Worm (Caenorhabditis elegans) whole organism, L1 larva: ENCODE data around the gene sek-3.

ENCODE experiments used
- C04F5.9 ChIP-seq: sonication (generic microtip); optimal IDR thresholded peaks from 2 replicates; lab custom pipeline; 2016; ENCODE audit warnings: missing genetic modification characterization, missing compliant biosample characterization
- F16B12.6 ChIP-seq: fragments of 150-350 bp; optimal IDR thresholded peaks from 2 replicates; lab custom pipeline; 2014; ENCODE audit warnings: missing biosample characterization, missing genetic modification characterization
- Y116A8C.19 ChIP-seq: sonication (generic microtip); optimal IDR thresholded peaks from 2 replicates; lab custom pipeline; 2016; ENCODE audit warnings: missing compliant biosample characterization, missing genetic modification characterization, borderline replicate concordance
- alr-1 ChIP-seq: fragments of 200-800 bp; sonication (Bioruptor generic); optimal IDR thresholded peaks from 2 replicates; lab custom pipeline; 2018; ENCODE audit warnings: borderline replicate concordance, mild to moderate bottlenecking, missing genetic modification characterization, missing compliant biosample characterization
- aly-2 ChIP-seq: fragments of 150-350 bp; optimal IDR thresholded peaks from 2 replicates; lab custom pipeline; 2014; ENCODE audit warnings: missing biosample characterization, missing genetic modification characterization
- ama-1 ChIP-seq: fragments of 150-350 bp; optimal IDR thresholded peaks from 2 replicates; lab custom pipeline; 2014
- blmp-1 ChIP-seq: fragments of 150-350 bp; optimal IDR thresholded peaks from 2 replicates; lab custom pipeline; 2014; ENCODE audit warnings: missing biosample characterization, missing genetic modification characterization
- ceh-63 ChIP-seq: fragments of 200-800 bp; sonication (Bioruptor generic); optimal IDR thresholded peaks from 2 replicates; lab custom pipeline; 2018; ENCODE audit warnings: mild to moderate bottlenecking, missing genetic modification characterization, missing compliant biosample characterization
- ceh-8 ChIP-seq: fragments of 200-800 bp; sonication (Bioruptor generic); optimal IDR thresholded peaks from 2 replicates; lab custom pipeline; 2018; ENCODE audit warnings: mild to moderate bottlenecking, missing genetic modification characterization, moderate library complexity, missing compliant biosample characterization
- ceh-82 ChIP-seq, 3 experiments: fragments of 150-350 bp in 1 of 3; sonication (generic microtip) in 2 of 3; optimal IDR thresholded peaks; 2 replicates each; lab custom pipeline; 2014 to 2017; ENCODE audit warnings: missing biosample characterization in 3 of 3, missing genetic modification characterization in 3 of 3
- ceh-90 ChIP-seq: sonication (generic microtip); optimal IDR thresholded peaks from 2 replicates; lab custom pipeline; 2016; ENCODE audit warnings: missing genetic modification characterization, missing compliant biosample characterization
- ces-1 ChIP-seq: fragments of 150-350 bp; optimal IDR thresholded peaks from 2 replicates; lab custom pipeline; 2014; ENCODE audit warnings: missing biosample characterization, missing genetic modification reagents, missing genetic modification characterization
- dsc-1 ChIP-seq: sonication (generic microtip); optimal IDR thresholded peaks from 2 replicates; lab custom pipeline; 2016; ENCODE audit warnings: mild to moderate bottlenecking, missing genetic modification characterization, missing compliant biosample characterization
- elt-2 ChIP-seq: sonication (generic microtip); optimal IDR thresholded peaks from 2 replicates; lab custom pipeline; 2016; ENCODE audit warnings: missing genetic modification characterization, mild to moderate bottlenecking, inconsistent platforms, missing compliant biosample characterization, missing genetic modification reagents
- elt-3 ChIP-seq, 6 experiments: fragments of 150-350 bp in 1 of 6; sonication (generic microtip); optimal IDR thresholded peaks; 2 replicates each; lab custom pipeline; 2017 to 2018; ENCODE audit warnings: missing biosample characterization in 6 of 6, missing genetic modification characterization in 6 of 6, inconsistent platforms in 1 of 6
- hlh-4 ChIP-seq: sonication (generic microtip); optimal IDR thresholded peaks from 2 replicates; lab custom pipeline; 2016; ENCODE audit warnings: mild to moderate bottlenecking, missing genetic modification characterization, missing compliant biosample characterization
- irx-1 ChIP-seq: sonication (generic microtip); optimal IDR thresholded peaks from 2 replicates; lab custom pipeline; 2016; ENCODE audit warnings: missing genetic modification characterization, missing compliant biosample characterization
- lin-13 ChIP-seq: fragments of 150-350 bp; optimal IDR thresholded peaks from 2 replicates; lab custom pipeline; 2014; ENCODE audit warnings: missing biosample characterization, missing genetic modification reagents, missing genetic modification characterization
- lin-15B ChIP-seq: fragments of 150-350 bp; sonication (generic microtip); optimal IDR thresholded peaks from 3 replicates; lab custom pipeline; 2014; ENCODE audit warnings: missing biosample characterization, missing genetic modification characterization
- lin-35 ChIP-seq, 2 experiments: fragments of 150-350 bp; optimal IDR thresholded peaks; 2 replicates each; lab custom pipeline; 2014; ENCODE audit warnings: missing biosample characterization in 2 of 2, missing genetic modification characterization in 2 of 2, missing genetic modification reagents in 2 of 2
- lin-39 ChIP-seq: fragments of 150-350 bp; optimal IDR thresholded peaks from 2 replicates; lab custom pipeline; 2014; ENCODE audit warnings: missing biosample characterization, missing genetic modification reagents, missing genetic modification characterization
- lir-3 ChIP-seq: sonication (generic microtip); optimal IDR thresholded peaks from 2 replicates; lab custom pipeline; 2016; ENCODE audit warnings: mild to moderate bottlenecking, missing genetic modification characterization, moderate library complexity, missing compliant biosample characterization; ENCODE audit not compliant: poor library complexity
- lsy-2 ChIP-seq, 2 experiments: fragments of 150-350 bp; optimal IDR thresholded peaks; 2 replicates each; lab custom pipeline; 2014; ENCODE audit warnings: missing biosample characterization in 2 of 2, missing genetic modification characterization in 2 of 2
- mab-9 ChIP-seq: fragments of 200-800 bp; sonication (Bioruptor generic); IDR thresholded peaks from 2 replicates; pipeline ENCODE4 v1.3.6; 2022; ENCODE audit warnings: missing genetic modification reagents, missing genetic modification characterization, missing compliant biosample characterization
- mep-1 ChIP-seq: fragments of 150-350 bp; optimal IDR thresholded peaks from 2 replicates; lab custom pipeline; 2014; ENCODE audit warnings: missing biosample characterization, missing genetic modification characterization
- nhr-12 ChIP-seq: sonication (generic microtip); optimal IDR thresholded peaks from 2 replicates; lab custom pipeline; 2017; ENCODE audit warnings: missing biosample characterization, missing genetic modification characterization
- nhr-20 ChIP-seq: sonication (generic microtip); optimal IDR thresholded peaks from 2 replicates; lab custom pipeline; 2016; ENCODE audit warnings: mild to moderate bottlenecking, missing genetic modification characterization, missing compliant biosample characterization
- nhr-71 ChIP-seq: sonication (generic microtip); optimal IDR thresholded peaks from 2 replicates; lab custom pipeline; 2016; ENCODE audit warnings: mild to moderate bottlenecking, missing genetic modification characterization, moderate library complexity, missing compliant biosample characterization
- nhr-76 ChIP-seq: sonication (generic microtip); optimal IDR thresholded peaks from 2 replicates; lab custom pipeline; 2017; ENCODE audit warnings: missing biosample characterization, missing genetic modification characterization
- nhr-77 ChIP-seq: fragments of 150-350 bp; optimal IDR thresholded peaks from 2 replicates; lab custom pipeline; 2014; ENCODE audit warnings: missing biosample characterization, missing genetic modification characterization
- nhr-85 ChIP-seq: sonication (generic microtip); peaks from one replicate; lab custom pipeline; 2016; ENCODE audit warnings: missing genetic modification characterization, inconsistent platforms, missing compliant biosample characterization
- nhr-90 ChIP-seq: sonication (generic microtip); optimal IDR thresholded peaks from 2 replicates; lab custom pipeline; 2016; ENCODE audit warnings: mild to moderate bottlenecking, missing genetic modification characterization, missing compliant biosample characterization; ENCODE audit not compliant: poor library complexity
- pag-3 ChIP-seq: sonication (generic microtip); optimal IDR thresholded peaks from 2 replicates; lab custom pipeline; 2017; ENCODE audit warnings: missing genetic modification characterization, mild to moderate bottlenecking, missing compliant biosample characterization, antibody characterized with exemption, borderline replicate concordance; ENCODE audit not compliant: insufficient read depth
- pqm-1 ChIP-seq: sonication (generic microtip); optimal IDR thresholded peaks from 3 replicates; lab custom pipeline; 2017; ENCODE audit warnings: missing biosample characterization, missing genetic modification characterization
- rnt-1 ChIP-seq: sonication (generic microtip); optimal IDR thresholded peaks from 2 replicates; lab custom pipeline; 2016; ENCODE audit warnings: mild to moderate bottlenecking, missing genetic modification characterization, moderate library complexity, missing compliant biosample characterization
- snpc-4 ChIP-seq: fragments of 150-350 bp; optimal IDR thresholded peaks from 2 replicates; lab custom pipeline; 2014; ENCODE audit warnings: missing biosample characterization, missing genetic modification characterization
- sox-4 ChIP-seq: sonication (generic microtip); optimal IDR thresholded peaks from 2 replicates; lab custom pipeline; 2016; ENCODE audit warnings: missing genetic modification characterization, missing compliant biosample characterization
- swsn-7 ChIP-seq: sonication (generic microtip); optimal IDR thresholded peaks from 2 replicates; lab custom pipeline; 2016; ENCODE audit warnings: missing genetic modification characterization, missing compliant biosample characterization
- tbx-2 ChIP-seq: sonication (generic microtip); optimal IDR thresholded peaks from 2 replicates; lab custom pipeline; 2016; ENCODE audit warnings: missing genetic modification characterization, missing compliant biosample characterization
- unc-130 ChIP-seq: fragments of 150-350 bp; optimal IDR thresholded peaks from 2 replicates; lab custom pipeline; 2017; ENCODE audit warnings: missing biosample characterization, missing genetic modification characterization, inconsistent platforms
- unc-98 ChIP-seq: fragments of 200-800 bp; sonication (Bioruptor generic); IDR thresholded peaks from 2 replicates; pipeline ENCODE4 v1.3.6; 2022; ENCODE audit warnings: missing genetic modification characterization, missing compliant biosample characterization
- vab-15 ChIP-seq: sonication (generic microtip); optimal IDR thresholded peaks from 2 replicates; lab custom pipeline; 2017; ENCODE audit warnings: missing genotype, mild to moderate bottlenecking, missing genetic modification characterization, missing compliant biosample characterization
- ztf-4 ChIP-seq: fragments of 150-350 bp; optimal IDR thresholded peaks from 2 replicates; lab custom pipeline; 2014; ENCODE audit warnings: missing biosample characterization, missing genetic modification characterization

sek-3 gene

DNA sequence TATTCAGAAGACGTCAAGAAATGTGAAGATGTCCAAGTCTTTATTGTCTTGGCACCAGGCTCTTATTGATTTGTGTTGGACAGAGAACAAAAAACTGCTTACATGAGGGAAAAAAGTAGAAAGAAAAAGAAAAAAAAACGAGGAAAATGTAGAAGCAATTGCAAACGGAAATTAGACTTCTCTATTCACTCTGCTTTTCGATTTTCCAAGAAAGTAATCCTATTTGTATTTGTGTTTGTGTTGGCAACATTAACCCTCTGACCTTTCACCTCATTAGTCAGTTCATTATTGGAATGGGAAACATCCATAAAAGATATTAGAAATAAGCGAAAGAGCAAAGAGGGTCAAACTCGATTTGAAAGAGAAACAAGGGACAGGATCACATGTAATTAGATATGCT is 14.1 kb downstream of the sek-3 start (continued):
- no peak for TF ChIP-seq unc-98 (GFP tag; lab: Robert Waterston, UW)
- no peak for TF ChIP-seq pag-3 (tag; lab: Kevin White, UChicago)
- peak in 1 of 2 experiments; percentile 22 for TF ChIP-seq lsy-2 (tag; optimal IDR thresholded peaks at IDR 0.05; lab: Kevin White, UChicago)
- TF ChIP-seq F16B12.6 (tag; lab: Kevin White, UChicago) = no peak
- TF ChIP-seq lir-3 = no peak
- TF ChIP-seq ceh-63 (GFP tag; lab: Kevin White, UChicago) = no peak
- TF ChIP-seq lin-39 (tag; lab: Kevin White, UChicago) = no peak
- no peak for TF ChIP-seq nhr-20
- no peak for TF ChIP-seq aly-2 (tag; lab: Kevin White, UChicago)
- no peak for TF ChIP-seq unc-130 (tag; lab: Kevin White, UChicago)
- no peak for TF ChIP-seq rnt-1 (tag; lab: Kevin White, UChicago)
- no peak for TF ChIP-seq pqm-1 (tag; lab: Kevin White, UChicago)
- TF ChIP-seq Y116A8C.19 = no peak
- TF ChIP-seq ceh-8 (GFP tag; lab: Kevin White, UChicago) = no peak
- TF ChIP-seq dsc-1 (tag; lab: Kevin White, UChicago) = peak; percentile 5
- no peak for TF ChIP-seq lin-13 (GFP tag; lab: Kevin White, UChicago)
- TF ChIP-seq swsn-7 (tag; lab: Kevin White, UChicago) = peak; percentile 21
- TF ChIP-seq elt-3 (tag; optimal IDR thresholded peaks at IDR 0.05; lab: Kevin White, UChicago) = no peak
- TF ChIP-seq blmp-1 (tag; lab: Kevin White, UChicago) = no peak
- no peak for TF ChIP-seq alr-1
- no peak for TF ChIP-seq nhr-85
- no peak for TF ChIP-seq irx-1
- no peak for TF ChIP-seq ztf-4 (tag; lab: Kevin White, UChicago)
- TF ChIP-seq nhr-77 (tag; lab: Kevin White, UChicago) = no peak
- TF ChIP-seq ceh-90 (tag; lab: Kevin White, UChicago) = no peak
- TF ChIP-seq elt-2 (tag; lab: Kevin White, UChicago) = no peak
- no peak for TF ChIP-seq mab-9 (GFP tag; lab: Robert Waterston, UW)
- TF ChIP-seq, all 84 proteins: peak for 10

ce11 chrX:5033868-5034267 is 16.2 kb downstream of the sek-3 start, which contains the start of gene ZC449.4:
Gene ZC449.4, minus strand, starts transcription at chrX:5033968.
- TF ChIP-seq elt-2 (tag; lab: Kevin White, UChicago) (no peak), hlh-4 (tag; lab: Kevin White, UChicago) (no peak), ceh-82 (tag; optimal IDR thresholded peaks at IDR 0.05; lab: Kevin White, UChicago) (no peak), ces-1 (GFP tag; lab: Kevin White, UChicago) (no peak), alr-1 (no peak), ceh-90 (tag; lab: Kevin White, UChicago) (no peak), lsy-2 (tag; optimal IDR thresholded peaks at IDR 0.05; lab: Kevin White, UChicago) (no peak), pqm-1 (tag; lab: Kevin White, UChicago) (no peak)
- TF ChIP-seq, all 84 proteins: peak for 0

ce11 chrX:5037673-5038072 is 20.0 kb downstream of the sek-3 start, which contains the start of gene ZC449.5:
Gene ZC449.5, minus strand, starts transcription at chrX:5037773.
- TF ChIP-seq mep-1 (tag; lab: Kevin White, UChicago) = no peak
- no peak for TF ChIP-seq lin-15B (tag; lab: Kevin White, UChicago)
- no peak for TF ChIP-seq ceh-90 (tag; lab: Kevin White, UChicago)
- no peak for TF ChIP-seq lin-35 (GFP tag; optimal IDR thresholded peaks at IDR 0.05; lab: Kevin White, UChicago)
- no peak for TF ChIP-seq vab-15 (tag; lab: Kevin White, UChicago)
- no peak for TF ChIP-seq nhr-71 (tag; lab: Kevin White, UChicago)
- TF ChIP-seq unc-130 (tag; lab: Kevin White, UChicago) = no peak
- no peak for TF ChIP-seq lsy-2 (tag; optimal IDR thresholded peaks at IDR 0.05; lab: Kevin White, UChicago)
- no peak for TF ChIP-seq snpc-4
- TF ChIP-seq irx-1 = no peak

- no peak for TF ChIP-seq unc-130 (tag; lab: Kevin White, UChicago)
- TF ChIP-seq sox-4 = no peak
- no peak for TF ChIP-seq C04F5.9 (tag; lab: Kevin White, UChicago)
- no peak for TF ChIP-seq mep-1 (tag; lab: Kevin White, UChicago)
- no peak for TF ChIP-seq ceh-63 (GFP tag; lab: Kevin White, UChicago)
- TF ChIP-seq nhr-12 (tag; lab: Kevin White, UChicago) = no peak
- no peak for TF ChIP-seq tbx-2 (tag; lab: Kevin White, UChicago)
- no peak for TF ChIP-seq nhr-90 (tag; lab: Kevin White, UChicago)
- no peak for TF ChIP-seq nhr-76 (tag; lab: Kevin White, UChicago)
- TF ChIP-seq rnt-1 (tag; lab: Kevin White, UChicago) = no peak
- TF ChIP-seq ama-1 = no peak
- no peak for TF ChIP-seq nhr-71 (tag; lab: Kevin White, UChicago)
Measured at ce11 chrX:5038812-5039211, 21.1 kb downstream of the sek-3 start.
